Fruit fly (Drosophila melanogaster): ENCODE data around the gene RpS17.
A peak's percentile ranks its signal among the peaks of the same experiment; 100 is the strongest.

The RpS17 gene

DNA sequence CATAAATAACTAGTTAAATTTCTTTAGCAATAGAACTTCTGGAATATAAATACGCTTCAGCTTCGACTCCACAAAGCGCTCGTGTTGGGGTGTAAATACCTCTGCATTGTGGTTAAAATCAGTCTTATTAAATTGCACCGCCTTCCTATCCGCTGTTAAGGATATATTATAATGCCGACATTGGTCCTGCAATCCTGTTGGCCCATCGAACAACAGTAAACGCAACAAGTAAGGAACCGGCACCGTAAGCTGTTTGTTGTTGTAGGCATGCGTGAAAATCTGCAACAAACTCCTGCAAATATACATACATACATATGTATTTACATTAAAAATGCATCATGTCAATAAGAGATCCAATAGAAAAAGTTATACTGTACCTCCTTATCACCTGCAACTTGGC, 26.8 kb upstream of the RpS17 start:
- TF ChIP-seq noc (tag; optimal IDR thresholded peaks at IDR 0.05): no peak

DNA sequence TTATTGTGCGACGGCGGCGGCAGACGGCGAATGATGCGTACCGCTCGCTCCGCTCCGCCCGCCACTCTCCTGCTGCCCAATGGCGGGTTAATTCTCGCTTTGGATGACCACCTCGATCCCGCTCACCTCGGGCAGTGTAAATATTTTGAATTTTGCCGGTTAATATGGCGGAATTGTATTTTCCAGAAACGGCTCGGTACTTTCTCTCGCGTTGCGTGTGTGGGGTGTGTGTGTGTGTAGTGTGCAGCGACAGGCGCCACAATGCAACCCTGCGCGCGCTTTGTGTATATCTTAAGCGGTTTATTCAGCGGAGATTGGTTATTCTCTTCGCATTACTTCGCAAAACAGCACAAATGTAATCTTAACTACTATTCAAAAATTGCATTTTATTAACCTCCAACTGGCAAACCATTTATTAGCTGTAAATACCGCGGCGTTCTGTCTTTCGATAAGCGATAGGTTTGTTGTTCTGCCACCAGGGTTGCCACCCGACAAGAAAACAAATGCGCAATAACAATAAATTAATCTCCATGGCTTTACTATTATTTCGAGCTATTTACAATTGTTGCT, 26.3 kb upstream of the RpS17 start, which contains the start of the genes phol and CG3552:
phol (minus strand) TSS at position 463 of the 570 bp plus-strand sequence.
CG3552 (plus strand) TSS at position 500 of the 570 bp plus-strand sequence.
- TF ChIP-seq noc (tag; optimal IDR thresholded peaks at IDR 0.05): no peak

DNA sequence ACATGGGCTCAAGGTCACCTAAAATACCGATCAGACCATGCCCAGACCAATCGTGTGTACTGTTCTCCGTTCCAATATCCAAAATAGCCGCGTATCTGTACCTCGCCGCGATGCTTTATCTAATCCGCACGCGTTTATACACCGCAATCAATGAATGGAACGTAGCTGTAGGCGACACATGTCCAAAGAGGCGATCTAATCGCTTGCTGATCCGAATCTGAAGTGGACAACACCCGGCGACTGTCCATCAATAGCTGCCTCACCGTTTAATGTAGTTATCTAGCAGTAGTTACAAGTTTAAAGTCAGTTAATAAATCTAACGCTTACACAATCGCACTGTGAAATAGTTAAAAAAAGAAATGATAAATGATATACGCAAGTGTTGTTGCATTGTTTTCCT, 22.8 kb upstream of the RpS17 start:
- no peak for TF ChIP-seq noc (tag; optimal IDR thresholded peaks at IDR 0.05)

DNA sequence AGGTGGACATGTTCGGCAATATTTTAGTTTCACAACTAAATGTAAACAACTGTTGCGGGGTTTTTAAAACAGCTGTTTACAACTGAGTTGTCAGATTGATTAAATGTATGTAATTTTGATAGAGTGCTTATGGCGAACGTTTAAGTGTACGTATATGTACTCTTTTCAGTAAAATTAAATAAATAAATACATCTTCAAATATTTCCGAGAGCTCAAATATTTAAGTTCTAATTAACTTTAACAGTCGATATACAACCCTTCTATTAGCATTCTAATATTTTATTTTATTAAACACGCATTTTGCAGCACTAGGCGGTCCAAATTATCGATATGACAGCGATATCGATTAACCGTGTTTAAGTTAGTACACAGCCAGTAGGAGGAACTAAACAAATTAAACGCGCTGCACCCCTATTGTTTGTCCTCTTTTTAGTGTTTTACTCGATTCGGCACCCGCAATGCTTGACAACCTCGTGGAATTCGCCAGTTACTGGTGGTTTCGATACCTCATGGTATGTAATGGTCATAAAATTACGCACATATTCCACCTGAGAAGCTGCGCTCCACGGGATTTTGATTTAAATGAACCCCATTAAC, 22.0 kb upstream of the RpS17 start, which contains the start of the genes CG3448 and ghi:
CG3448 (minus strand) TSS at position 51 of the 597 bp plus-strand sequence.
ghi (plus strand) TSS at position 355 of the 597 bp plus-strand sequence.
- peak; percentile 56 for TF ChIP-seq noc (tag; optimal IDR thresholded peaks at IDR 0.05)

DNA sequence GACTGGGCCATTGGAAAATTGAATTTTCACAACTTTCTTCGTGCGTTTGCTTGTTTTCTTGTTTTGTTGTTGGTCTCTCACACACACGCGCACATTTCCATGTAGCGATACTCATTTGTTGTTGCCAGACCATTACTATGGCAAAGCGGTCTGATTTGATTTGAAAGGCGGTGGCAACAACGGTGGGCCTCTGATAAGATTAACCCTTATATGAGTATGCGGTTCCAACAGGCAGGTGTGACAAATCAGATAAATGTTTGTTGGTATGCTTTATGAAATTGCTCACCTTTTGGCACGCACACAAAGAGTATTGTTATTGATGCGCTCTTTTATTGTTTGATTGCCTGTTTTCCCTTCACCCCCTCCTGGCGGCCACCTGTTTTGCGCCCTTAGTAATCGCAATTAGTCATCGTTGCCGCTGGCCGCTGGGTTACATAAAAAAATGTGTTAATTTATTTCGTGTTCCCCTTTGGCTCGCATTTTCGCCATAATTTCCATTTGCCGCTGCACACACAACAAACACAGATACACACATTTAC, 17.7 kb upstream of the RpS17 start:
- peak; percentile 64 for TF ChIP-seq noc (tag; optimal IDR thresholded peaks at IDR 0.05)

DNA sequence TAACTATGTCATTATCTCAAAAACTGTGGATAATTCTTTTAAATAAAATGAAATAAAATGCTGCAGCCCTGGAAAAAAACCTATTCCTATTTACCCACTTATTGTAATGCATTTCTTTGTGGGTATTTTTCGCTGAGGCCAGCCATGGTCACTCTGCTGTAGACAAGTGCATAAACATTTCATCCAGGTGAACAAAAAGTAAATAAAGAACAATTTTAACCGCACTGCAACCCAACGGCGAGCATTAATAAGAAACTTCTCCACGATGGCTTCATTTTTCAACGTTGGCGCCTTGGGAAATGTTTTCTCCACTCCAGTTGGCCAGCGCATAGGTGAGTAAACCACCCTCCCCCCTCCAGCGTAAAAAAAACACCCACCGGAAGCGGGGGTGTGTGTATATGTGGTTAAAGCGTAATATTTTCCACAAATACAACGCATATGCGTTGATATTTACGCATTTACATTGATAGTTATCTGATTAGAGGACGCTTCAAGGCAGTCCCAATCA, 17.2 kb upstream of the RpS17 start, which contains the start of gene CG3529:
CG3529 (plus strand) TSS at position 134 of the 508 bp plus-strand sequence.
- peak; percentile 11 for TF ChIP-seq noc (tag; optimal IDR thresholded peaks at IDR 0.05)

DNA sequence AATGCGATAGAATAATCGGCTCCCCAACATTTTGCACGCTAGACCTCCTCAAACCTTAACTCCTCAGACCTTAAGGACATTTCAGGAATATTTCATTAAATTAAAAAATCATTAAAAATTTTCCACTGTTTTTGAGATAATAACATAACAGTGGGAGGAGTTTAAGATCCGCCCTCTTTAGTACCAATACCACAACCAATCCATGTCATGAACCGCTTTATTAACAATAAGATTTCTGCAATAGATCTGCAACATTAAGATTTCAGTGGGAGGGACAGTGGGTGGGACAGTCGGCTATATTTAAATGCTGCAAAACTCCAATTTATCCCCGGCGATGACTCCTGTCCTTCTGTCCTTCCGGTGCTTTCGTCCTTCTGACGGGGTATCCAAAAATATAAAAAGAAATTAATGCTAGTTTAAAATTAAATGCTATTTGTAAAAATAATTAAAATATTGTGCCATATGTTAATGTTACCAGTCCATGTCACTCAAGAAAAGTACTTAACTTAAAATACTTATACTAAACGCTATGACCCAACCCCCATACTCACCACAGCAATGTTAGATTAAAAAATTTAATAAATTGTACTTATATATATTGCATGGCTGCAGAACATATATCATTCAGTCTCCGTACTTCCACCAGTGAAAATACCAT, 13.1 kb upstream of the RpS17 start, which contains the start of gene Srg3:
Srg3 (plus strand) TSS at position 608 of the 658 bp plus-strand sequence.
- TF ChIP-seq noc (tag; optimal IDR thresholded peaks at IDR 0.05): no peak

DNA sequence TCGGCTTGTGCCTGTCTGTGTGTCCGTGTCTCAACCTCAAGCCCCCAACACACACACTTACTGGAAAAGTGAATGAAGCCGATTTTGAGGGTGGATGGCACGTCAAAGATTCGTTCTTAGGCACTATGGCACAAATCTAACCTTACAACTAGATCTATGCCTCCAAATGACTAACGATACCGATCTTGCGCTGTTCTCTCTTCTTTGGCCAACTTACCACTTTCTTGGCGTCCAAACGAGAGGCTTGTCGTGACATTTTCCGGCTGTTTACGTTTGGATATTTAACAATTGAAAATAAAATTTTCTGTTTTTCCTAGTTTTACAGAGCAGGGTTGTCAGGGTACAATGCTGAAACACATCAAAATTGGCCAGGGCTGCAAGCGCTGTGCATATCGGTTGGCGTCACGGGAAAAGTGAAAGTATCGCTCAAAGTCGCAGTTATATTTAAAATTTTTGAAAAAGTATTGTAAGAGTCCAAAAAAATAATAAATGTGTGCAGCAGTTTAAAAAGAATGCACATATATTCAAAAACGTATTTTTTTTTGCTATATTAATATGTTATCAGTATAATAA, 12.4 kb upstream of the RpS17 start, which contains the start of the genes Bet3 and Nf-YA:
Bet3 (minus strand) TSS at position 361 of the 573 bp plus-strand sequence.
Nf-YA (minus strand) TSS at position 361 of the 573 bp plus-strand sequence.
- no peak for TF ChIP-seq noc (tag; optimal IDR thresholded peaks at IDR 0.05)

DNA sequence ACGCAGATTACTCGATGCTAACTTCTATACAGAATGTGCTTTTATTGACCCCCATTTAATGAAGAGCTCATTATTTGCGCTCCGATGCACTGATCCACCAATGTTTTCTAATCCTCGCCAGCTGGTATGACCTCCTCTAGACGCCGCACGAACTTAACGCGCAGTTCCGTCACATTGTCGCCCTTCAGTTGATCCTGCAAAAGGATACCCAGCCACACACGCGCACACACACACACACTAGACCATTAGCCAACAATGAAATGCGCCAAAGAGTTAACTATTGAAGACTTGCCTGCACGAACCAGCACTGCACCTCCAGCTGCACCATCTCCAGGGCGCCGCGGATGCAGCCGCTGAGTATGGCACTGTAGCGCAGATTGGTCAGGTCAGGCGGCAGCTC, 9.2 kb upstream of the RpS17 start:
- TF ChIP-seq noc (tag; optimal IDR thresholded peaks at IDR 0.05): no peak

DNA sequence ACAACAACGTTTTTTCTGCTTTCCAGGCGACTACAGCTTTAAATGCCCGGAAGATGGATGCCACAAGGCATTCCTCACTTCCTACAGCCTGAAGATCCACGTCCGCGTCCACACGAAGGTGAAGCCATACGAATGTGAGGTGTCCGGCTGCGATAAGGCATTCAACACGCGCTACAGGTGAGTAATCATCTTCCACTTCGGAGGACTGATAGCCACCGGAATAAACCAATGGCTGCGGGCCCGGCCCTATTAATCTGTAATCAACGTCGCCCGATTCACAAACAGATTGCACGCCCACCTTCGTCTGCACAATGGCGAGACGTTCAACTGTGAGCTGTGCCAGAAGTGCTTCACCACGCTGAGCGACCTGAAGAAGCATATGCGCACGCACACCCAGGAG, 6.2 kb upstream of the RpS17 start:
- TF ChIP-seq noc (tag; optimal IDR thresholded peaks at IDR 0.05): no peak

DNA sequence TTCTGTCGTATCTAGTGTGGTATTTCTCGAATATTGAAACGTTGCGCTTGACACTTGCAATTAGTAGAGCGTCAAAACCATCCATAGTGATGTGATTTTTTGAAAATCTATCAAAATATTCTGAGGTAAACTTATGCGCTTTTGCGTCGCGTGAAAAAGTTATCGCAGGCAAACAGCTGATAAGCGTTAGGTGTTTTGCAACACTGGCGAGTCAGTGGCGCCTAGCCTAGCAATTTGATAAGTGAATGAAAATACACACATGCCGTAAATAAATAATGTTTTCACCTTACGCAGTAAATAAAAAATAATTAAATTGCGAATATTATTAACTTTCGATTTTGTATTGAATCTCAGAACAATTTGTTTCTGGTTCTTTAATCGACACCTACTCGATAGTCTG, 5.7 kb upstream of the RpS17 start, which contains the start of gene CG42526:
CG42526 (minus strand) TSS at position 85 of the 400 bp plus-strand sequence.
- TF ChIP-seq noc (tag; optimal IDR thresholded peaks at IDR 0.05): no peak

DNA sequence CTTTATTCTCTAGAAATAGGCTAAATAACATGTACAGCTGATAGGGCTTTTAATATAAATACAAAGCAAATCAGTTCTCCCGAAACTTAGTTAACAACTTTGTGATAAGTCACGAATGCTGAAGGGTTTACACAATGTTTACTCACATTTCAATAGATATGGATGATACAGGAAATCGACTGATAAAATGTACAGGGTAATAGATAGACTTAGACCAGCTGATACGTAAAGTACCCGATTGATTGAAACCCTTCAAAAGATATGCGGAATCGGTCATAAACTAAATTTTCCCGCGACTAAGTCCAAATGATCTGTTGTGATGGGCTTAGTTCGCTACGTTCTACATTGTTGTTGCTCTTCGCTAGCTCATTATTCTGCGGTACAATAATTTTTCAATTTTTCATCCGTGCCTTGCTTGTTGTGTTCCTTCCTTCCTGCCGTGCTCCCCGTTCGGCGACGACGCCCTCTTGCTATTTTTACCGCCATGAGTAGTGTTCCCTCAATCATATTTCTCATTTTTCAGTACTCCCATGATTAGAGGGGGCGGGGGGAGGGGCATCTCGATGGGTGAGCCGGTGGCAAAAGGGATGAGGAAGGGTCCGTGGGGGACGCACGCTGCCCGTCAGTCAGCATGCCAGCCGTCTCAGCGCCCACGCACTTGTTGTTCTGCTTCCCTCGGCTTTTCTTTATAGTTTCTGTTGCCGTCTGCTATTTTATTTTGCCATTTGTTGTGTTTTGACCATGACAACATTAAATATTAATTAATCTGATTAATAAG, 3.4 kb upstream of the RpS17 start:
- TF ChIP-seq noc (tag; optimal IDR thresholded peaks at IDR 0.05): no peak

DNA sequence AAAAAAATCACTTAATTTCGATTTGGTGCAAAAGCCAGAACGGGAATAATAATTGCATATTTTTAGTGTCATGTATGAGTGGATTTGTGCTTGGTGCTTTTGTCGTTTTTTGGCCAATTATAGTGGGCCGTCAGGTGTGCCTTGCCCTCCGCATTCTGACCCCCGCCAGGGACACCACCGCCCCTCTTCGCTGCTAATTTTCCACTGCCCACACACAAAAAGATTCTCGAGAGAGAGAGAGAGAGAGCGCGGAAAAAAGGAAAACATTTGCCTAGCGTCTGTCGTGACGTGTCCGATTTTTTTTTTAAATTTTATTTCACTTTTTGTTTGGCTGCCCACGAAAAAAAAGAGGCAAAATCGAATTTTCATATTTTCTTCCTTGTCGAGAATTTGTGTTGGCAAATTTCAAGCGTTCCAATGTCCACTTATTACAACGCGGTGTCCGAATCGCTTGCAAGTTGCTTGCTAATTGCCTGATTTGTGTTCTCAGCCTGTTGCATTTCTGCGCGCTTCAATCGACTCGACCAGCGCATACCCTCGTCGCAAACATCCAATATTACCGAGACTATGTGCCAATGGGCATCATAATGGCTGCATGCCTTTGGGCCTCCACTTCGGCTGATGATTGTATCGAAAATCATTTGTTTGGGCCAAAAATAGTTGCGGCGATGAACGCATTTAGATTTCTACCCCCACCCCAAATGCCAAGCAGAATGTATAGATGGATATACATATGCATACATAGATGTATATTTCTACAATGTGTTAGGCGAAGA, 2.4 kb upstream of the RpS17 start:
- TF ChIP-seq noc (tag; optimal IDR thresholded peaks at IDR 0.05): no peak

DNA sequence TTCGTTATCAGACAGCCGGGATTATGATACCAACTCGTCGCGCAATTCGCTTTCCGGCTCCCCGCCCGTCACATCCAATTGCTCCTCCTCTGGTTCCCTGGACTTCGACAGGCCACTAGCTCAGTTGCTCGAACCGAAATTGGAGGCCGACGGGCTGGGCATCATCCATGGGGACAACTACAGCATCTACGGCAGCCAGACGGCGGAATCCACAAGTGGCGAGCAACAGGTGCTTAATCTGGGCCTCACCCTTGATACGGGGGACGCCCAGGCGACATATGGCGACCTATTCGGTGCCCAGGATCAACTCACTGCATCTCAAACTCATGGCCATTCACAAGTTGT, 959 bp upstream of the RpS17 start:
- no peak for TF ChIP-seq noc (tag; optimal IDR thresholded peaks at IDR 0.05)

All from whole organism, larva.